Worm (Caenorhabditis elegans) whole organism, L4 larva: ENCODE data around the gene H12I13.6.
A peak's percentile ranks its signal among the peaks of the same experiment; 100 is the strongest.

Experiments
- Y48G9A.11 ChIP-seq: fragments of 200-800 bp; sonication (Bioruptor generic); IDR thresholded peaks from 2 replicates; pipeline ENCODE4 v1.3.6; 2022; ENCODE audit warnings: missing genetic modification reagents, missing genetic modification characterization, missing compliant biosample characterization
- nhr-48 ChIP-seq: sonication (generic microtip); optimal IDR thresholded peaks from 2 replicates; lab custom pipeline; 2016; ENCODE audit warnings: mild to moderate bottlenecking, missing genetic modification characterization, missing compliant biosample characterization
- pqm-1 ChIP-seq: sonication (generic microtip); optimal IDR thresholded peaks from 2 replicates; lab custom pipeline; 2017; ENCODE audit warnings: missing biosample characterization, missing genetic modification characterization
- skn-1 ChIP-seq: fragments of 150-350 bp; optimal IDR thresholded peaks from 2 replicates; lab custom pipeline; 2014; ENCODE audit warnings: missing biosample characterization, missing genetic modification characterization
- unc-130 ChIP-seq: sonication (generic microtip); optimal IDR thresholded peaks from 2 replicates; lab custom pipeline; 2016; ENCODE audit warnings: missing genetic modification reagents, missing genetic modification characterization, missing compliant biosample characterization
- zag-1 ChIP-seq: fragments of 150-350 bp; optimal IDR thresholded peaks from 2 replicates; lab custom pipeline; 2014; ENCODE audit warnings: missing biosample characterization, missing genetic modification characterization

DNA sequence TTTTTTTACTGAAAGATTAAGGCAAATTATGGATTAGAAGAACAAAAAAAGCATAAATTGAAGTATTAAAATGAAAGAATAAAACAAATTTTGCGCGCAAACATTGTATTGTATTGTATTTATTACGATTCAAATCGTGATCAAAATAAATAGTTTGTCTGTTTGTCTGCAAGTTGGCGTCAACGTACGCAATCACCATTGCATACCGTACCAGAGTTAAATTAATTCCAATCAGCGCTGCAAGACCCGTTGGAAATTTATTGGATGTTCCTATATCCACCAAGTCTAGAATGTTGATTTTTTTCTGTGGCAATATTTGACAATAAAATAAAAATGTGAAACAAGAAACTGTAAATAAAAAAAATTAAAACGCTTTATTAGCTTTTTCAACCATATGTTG, 35.5 kb downstream of the H12I13.6 start, which contains the start of gene heri-1:
- TF ChIP-seq nhr-48 (tag; lab: Kevin White, UChicago) (no peak), skn-1 (tag; lab: Kevin White, UChicago) (no peak), pqm-1 (tag; lab: Kevin White, UChicago) (no peak), zag-1 (tag; lab: Kevin White, UChicago) (no peak), Y48G9A.11 (GFP tag; lab: Robert Waterston, UW) (no peak), unc-130 (GFP tag; lab: Kevin White, UChicago) (peak; percentile 70)
